Fruit fly (Drosophila melanogaster) whole organism: ENCODE results near the gene CG10469.

Source experiments
- Dll ChIP-seq: fragments of >200 bp; optimal IDR thresholded peaks from 2 replicates; lab custom pipeline; 2017
- EcR ChIP-seq, 2 experiments: fragments of >200 bp; optimal IDR thresholded peaks; 2 replicates each; lab custom pipeline; 2017; ENCODE audit warnings: missing biosample characterization in 2 of 2, missing genetic modification characterization in 2 of 2, missing genetic modification reagents in 2 of 2
- pan ChIP-seq: fragments of >200 bp; optimal IDR thresholded peaks from 2 replicates; lab custom pipeline; 2017
- psq ChIP-seq: fragments of >200 bp; optimal IDR thresholded peaks from 2 replicates; lab custom pipeline; 2017

- TF ChIP-seq EcR (GFP tag; optimal IDR thresholded peaks at IDR 0.05; lab: Kevin White, UChicago) = no peak
- TF ChIP-seq pan (lab: Kevin White, UChicago) = no peak
- TF ChIP-seq psq (lab: Kevin White, UChicago) = no peak
- TF ChIP-seq Dll (lab: Kevin White, UChicago) = no peak
Measured at dm6 chr3L:6070119-6070518, 23.0 kb downstream of the CG10469 start.
